In genomic region chrIV:1872052-1872451, ce11 we compare ENCODE assay signal across 4 worm cellular contexts.
A peak's percentile ranks its signal among the peaks of the same experiment; 100 is the strongest.
TF ChIP-seq lines count a peak whose summit lies in the region.

No protein-coding gene starts in this region.

TF ChIP-seq in whole organism, L1 larva, 84 proteins besides CTCF, POLR2A, EP300 and RAD21:
- TF ChIP-seq alr-1 (tag; optimal IDR thresholded peaks at IDR 0.05; lab: Kevin White, UChicago; ENCODE audit: borderline replicate concordance) (no peak), ceh-88 (GFP tag; IDR thresholded peaks at IDR 0.05; lab: Robert Waterston, UW) (no peak), egl-13 (tag; optimal IDR thresholded peaks at IDR 0.05; lab: Kevin White, UChicago) (no peak), nhr-28 (tag; optimal IDR thresholded peaks at IDR 0.05; lab: Kevin White, UChicago) (no peak), elt-3 (tag; optimal IDR thresholded peaks at IDR 0.05; lab: Kevin White, UChicago) (peak in 1 of 6 experiments; percentile 21), nhr-19 (GFP tag; conservative IDR thresholded peaks at IDR 0.05; lab: Robert Waterston, UW) (no peak), lin-14 (GFP tag; optimal IDR thresholded peaks at IDR 0.05; lab: Kevin White, UChicago) (peak; percentile 8), hlh-4 (tag; optimal IDR thresholded peaks at IDR 0.05; lab: Kevin White, UChicago) (no peak), lin-35 (GFP tag; optimal IDR thresholded peaks at IDR 0.05; lab: Kevin White, UChicago) (peak in 1 of 2 experiments; percentile 13), aha-1 (tag; optimal IDR thresholded peaks at IDR 0.05; lab: Kevin White, UChicago) (no peak), nhr-20 (tag; optimal IDR thresholded peaks at IDR 0.05; lab: Kevin White, UChicago) (peak; percentile 1), C04F5.9 (tag; optimal IDR thresholded peaks at IDR 0.05; lab: Kevin White, UChicago) (no peak), ama-1 (optimal IDR thresholded peaks at IDR 0.05; lab: Kevin White, UChicago) (no peak), dsc-1 (tag; optimal IDR thresholded peaks at IDR 0.05; lab: Kevin White, UChicago) (no peak), blmp-1 (tag; optimal IDR thresholded peaks at IDR 0.05; lab: Kevin White, UChicago) (peak; percentile 83), lir-3 (tag; optimal IDR thresholded peaks at IDR 0.05; lab: Kevin White, UChicago; ENCODE audit: poor library complexity) (no peak), mab-9 (GFP tag; IDR thresholded peaks at IDR 0.05; lab: Robert Waterston, UW) (no peak), nhr-77 (tag; optimal IDR thresholded peaks at IDR 0.05; lab: Kevin White, UChicago) (no peak)

TF ChIP-seq in whole organism, L2 larva, 48 proteins besides CTCF, POLR2A, EP300 and RAD21:
- TF ChIP-seq unc-39 (tag; optimal IDR thresholded peaks at IDR 0.05; lab: Kevin White, UChicago), result no peak
- no peak for TF ChIP-seq nhr-12 (tag; optimal IDR thresholded peaks at IDR 0.05; lab: Kevin White, UChicago)
- no peak for TF ChIP-seq ama-1 (optimal IDR thresholded peaks at IDR 0.05; lab: Kevin White, UChicago)
- peak; percentile 6 for TF ChIP-seq sma-3 (GFP tag; optimal IDR thresholded peaks at IDR 0.05; lab: Kevin White, UChicago)
- TF ChIP-seq Y55F3AM.14 (GFP tag; optimal IDR thresholded peaks at IDR 0.05; lab: Kevin White, UChicago), result no peak
- no peak for TF ChIP-seq nhr-77 (tag; optimal IDR thresholded peaks at IDR 0.05; lab: Kevin White, UChicago)
- no peak for TF ChIP-seq egl-27 (tag; optimal IDR thresholded peaks at IDR 0.05; lab: Kevin White, UChicago)
- TF ChIP-seq aly-2 (tag; optimal IDR thresholded peaks at IDR 0.05; lab: Kevin White, UChicago), result no peak
- TF ChIP-seq blmp-1 (tag; optimal IDR thresholded peaks at IDR 0.05; lab: Kevin White, UChicago; ENCODE audit: insufficient read depth), result peak; percentile 24
- peak; percentile 21 for TF ChIP-seq nhr-21 (tag; optimal IDR thresholded peaks at IDR 0.05; lab: Kevin White, UChicago)
- TF ChIP-seq zag-1 (tag; optimal IDR thresholded peaks at IDR 0.05; lab: Kevin White, UChicago), result no peak
TF ChIP-seq in whole organism, L2 larva: peak in this region for 3.

TF ChIP-seq in whole organism, L3 larva, 47 proteins besides CTCF, POLR2A, EP300 and RAD21:
- TF ChIP-seq skn-1 (tag; optimal IDR thresholded peaks at IDR 0.05; lab: Kevin White, UChicago) (no peak), eor-1 (tag; optimal IDR thresholded peaks at IDR 0.05; lab: Kevin White, UChicago) (no peak), nhr-76 (tag; optimal IDR thresholded peaks at IDR 0.05; lab: Kevin White, UChicago) (no peak), nhr-43 (tag; optimal IDR thresholded peaks at IDR 0.05; lab: Kevin White, UChicago; ENCODE audit: poor library complexity, severe bottlenecking) (peak; percentile 9), fkh-2 (tag; optimal IDR thresholded peaks at IDR 0.05; lab: Kevin White, UChicago) (no peak), ama-1 (optimal IDR thresholded peaks at IDR 0.05; lab: Kevin White, UChicago) (no peak), nhr-12 (tag; optimal IDR thresholded peaks at IDR 0.05; lab: Kevin White, UChicago) (no peak)

TF ChIP-seq in whole organism, L4 larva, 104 proteins besides CTCF, POLR2A, EP300 and RAD21:
- TF ChIP-seq lin-38 (GFP tag; IDR thresholded peaks at IDR 0.05; lab: Robert Waterston, UW) (no peak), unc-62 (GFP tag; optimal IDR thresholded peaks at IDR 0.05 in 1 of 2; lab: Kevin White, UChicago) (peak in 1 of 2 experiments; percentile 74), unc-62 (tag; optimal IDR thresholded peaks at IDR 0.05; lab: Kevin White, UChicago) (no peak), set-16 (GFP tag; IDR thresholded peaks at IDR 0.05; lab: Robert Waterston, UW) (no peak), madf-5 (GFP tag; IDR thresholded peaks at IDR 0.05; lab: Robert Waterston, UW) (no peak), aha-1 (tag; lab: Kevin White, UChicago) (peak; percentile 94), zip-2 (tag; optimal IDR thresholded peaks at IDR 0.05; lab: Kevin White, UChicago) (no peak), Y105C5A.15 (GFP tag; IDR thresholded peaks at IDR 0.05; lab: Robert Waterston, UW) (no peak), mxl-2 (GFP tag; conservative IDR thresholded peaks at IDR 0.05; lab: Robert Waterston, UW) (peak; percentile 86), dmd-6 (GFP tag; IDR thresholded peaks at IDR 0.05; lab: Robert Waterston, UW) (peak; percentile 36; the same call in 1 of the 2 replicates), unc-130 (GFP tag; optimal IDR thresholded peaks at IDR 0.05; lab: Kevin White, UChicago) (no peak), F10B5.3 (tag; optimal IDR thresholded peaks at IDR 0.05; lab: Kevin White, UChicago) (no peak), hif-1 (tag; optimal IDR thresholded peaks at IDR 0.05; lab: Kevin White, UChicago) (peak in 1 of 2 experiments; percentile 17), lsy-2 (tag; optimal IDR thresholded peaks at IDR 0.05; lab: Kevin White, UChicago) (no peak)

Comparison
In these comparisons a context has a peak if more than half of its experiments do, and no peak if none do; other contexts are left out.
1. Of the 29 proteins assayed by ChIP-seq in both whole organism, L4 larva and whole organism, L1 larva: peak only in whole organism, L4 larva: aha-1; only in whole organism, L1 larva: none; in both: none; in neither: 27; mixed calls (peak in some experiments, not most) for 1.